Worm (Caenorhabditis elegans) whole organism, mixed stage, embryonic: ENCODE results near the gene ZK637.14.

Source experiments
- ces-1 ChIP-seq: fragments of 150-350 bp; optimal IDR thresholded peaks from 2 replicates; lab custom pipeline; 2014; ENCODE audit warnings: missing biosample characterization, missing genetic modification reagents, missing genetic modification characterization
- flh-1 ChIP-seq: fragments of 200-800 bp; sonication (Bioruptor generic); optimal IDR thresholded peaks from 2 replicates; lab custom pipeline; 2018; ENCODE audit warnings: mild to moderate bottlenecking, missing genetic modification characterization, moderate library complexity, missing compliant biosample characterization
- lsy-2 ChIP-seq: fragments of 150-350 bp; optimal IDR thresholded peaks from 2 replicates; lab custom pipeline; 2014; ENCODE audit warnings: missing biosample characterization, missing genetic modification characterization
- mab-5 ChIP-seq: fragments of 150-350 bp; optimal IDR thresholded peaks from 2 replicates; lab custom pipeline; 2014; ENCODE audit warnings: missing biosample characterization, missing genetic modification characterization
- nhr-28 ChIP-seq: fragments of 150-350 bp; optimal IDR thresholded peaks from 2 replicates; lab custom pipeline; 2014; ENCODE audit warnings: missing biosample characterization, missing genetic modification characterization
- pha-4 ChIP-seq: fragments of 150-350 bp; optimal IDR thresholded peaks from 2 replicates; lab custom pipeline; 2018; ENCODE audit warnings: missing biosample characterization, missing genetic modification reagents, missing genetic modification characterization
- sem-2 ChIP-seq: fragments of 200-800 bp; sonication (Bioruptor generic); optimal IDR thresholded peaks from 2 replicates; lab custom pipeline; 2018; ENCODE audit warnings: mild to moderate bottlenecking, missing genetic modification characterization, missing compliant biosample characterization
- snpc-4 ChIP-seq: fragments of 150-350 bp; optimal IDR thresholded peaks from 2 replicates; lab custom pipeline; 2014; ENCODE audit warnings: missing biosample characterization, missing genetic modification characterization
- sptf-1 ChIP-seq: sonication (generic microtip); optimal IDR thresholded peaks from 2 replicates; lab custom pipeline; 2017; ENCODE audit warnings: mild to moderate bottlenecking, missing genetic modification characterization, moderate library complexity, missing compliant biosample characterization
- unc-62 ChIP-seq: fragments of 150-350 bp; optimal IDR thresholded peaks from 2 replicates; lab custom pipeline; 2014; ENCODE audit warnings: missing biosample characterization, missing genetic modification reagents, missing genetic modification characterization
- ztf-11 ChIP-seq: fragments of 150-350 bp; optimal IDR thresholded peaks from 2 replicates; lab custom pipeline; 2014; ENCODE audit warnings: missing biosample characterization, missing genetic modification characterization

DNA sequence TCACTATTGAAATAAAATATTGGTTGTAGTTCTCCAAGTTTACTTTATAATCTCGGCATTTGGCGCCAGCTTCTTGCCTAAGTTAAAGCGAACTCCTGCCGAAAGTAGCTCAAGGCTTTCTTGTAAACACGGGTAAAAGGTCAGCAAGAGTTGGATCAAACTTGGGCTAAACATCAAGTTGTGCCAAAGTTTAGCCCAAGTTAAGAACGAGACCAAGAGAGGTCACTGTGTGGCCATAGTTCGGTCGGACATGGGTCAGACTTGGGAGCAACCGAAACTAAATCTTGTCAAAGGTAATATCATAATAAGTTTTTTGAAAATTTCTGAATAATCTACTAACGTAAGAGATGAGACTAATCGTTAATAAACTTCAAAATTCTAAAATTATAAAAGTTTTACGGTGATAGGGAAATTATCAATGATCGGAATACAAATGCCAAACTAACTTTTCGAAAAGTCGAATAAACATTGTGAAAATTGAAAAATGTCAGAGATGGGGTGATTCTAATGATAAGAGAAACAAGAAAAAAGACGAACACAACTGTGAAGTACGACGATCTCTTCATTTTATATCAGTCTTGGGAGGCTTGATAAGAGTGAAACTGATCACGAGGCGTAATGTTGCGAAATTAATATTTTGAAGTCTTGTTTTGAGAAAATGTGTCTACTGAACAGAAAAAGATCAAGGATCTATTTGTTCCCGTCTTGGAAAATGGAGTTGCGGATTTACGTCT lies 20.9 kb downstream of the ZK637.14 start:
- no peak for TF ChIP-seq ces-1 (GFP tag; lab: Kevin White, UChicago)
- no peak for TF ChIP-seq snpc-4 (tag; lab: Kevin White, UChicago)
- no peak for TF ChIP-seq pha-4 (tag; lab: Kevin White, UChicago)
- no peak for TF ChIP-seq flh-1 (GFP tag; lab: Kevin White, UChicago)
- TF ChIP-seq nhr-28 (tag; lab: Kevin White, UChicago): no peak
- TF ChIP-seq mab-5 (tag; lab: Kevin White, UChicago): no peak
- TF ChIP-seq lsy-2 (tag; lab: Kevin White, UChicago): no peak
- TF ChIP-seq unc-62 (GFP tag; lab: Kevin White, UChicago): no peak
- no peak for TF ChIP-seq sptf-1
- TF ChIP-seq sem-2 (GFP tag; lab: Kevin White, UChicago): no peak
- TF ChIP-seq ztf-11 (tag; lab: Kevin White, UChicago): no peak
